Fruit fly (Drosophila melanogaster): ENCODE results near the gene CG3857.

DNA sequence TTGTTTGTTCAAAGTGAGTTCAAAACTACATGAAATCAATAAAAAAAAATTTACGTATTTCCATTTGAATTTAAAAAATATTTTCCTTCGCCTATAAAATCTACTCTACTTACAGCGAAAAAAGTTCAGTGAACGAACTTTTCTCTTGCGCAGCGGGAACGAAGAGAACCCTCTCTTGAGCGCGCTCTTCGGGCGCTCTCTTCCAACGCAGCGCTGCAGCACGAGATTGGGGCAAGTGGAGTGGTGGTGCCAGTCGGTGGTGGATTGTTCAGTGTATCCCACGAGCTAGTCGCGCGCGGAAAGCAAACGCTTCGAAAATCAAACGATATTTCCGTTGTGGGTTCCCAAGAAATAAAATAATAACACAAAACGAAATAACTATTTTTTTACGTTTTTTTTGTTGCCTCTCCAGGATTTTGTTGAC is 1.8 kb upstream of the CG3857 start, which contains the start of gene Hr4:
- no peak for TF ChIP-seq CG10366 (GFP tag; IDR thresholded peaks at IDR 0.05)
- TF ChIP-seq jigr1 (GFP tag; IDR thresholded peaks at IDR 0.05): no peak
- TF ChIP-seq Scr (GFP tag; IDR thresholded peaks at IDR 0.05; ENCODE audit: partially characterized antibody): no peak
- TF ChIP-seq CG33557 (GFP tag; optimal IDR thresholded peaks at IDR 0.05): no peak

All from whole organism, embryonic.